Fruit fly (Drosophila melanogaster) S2 (cell line): ENCODE data around the gene CG43880.

Experiments
- CG8478 ChIP-seq: fragments of >200 bp; optimal IDR thresholded peaks from 2 replicates; lab custom pipeline; 2018
- CTCF ChIP-seq, 2 experiments: fragments of >200 bp; optimal IDR thresholded peaks; 2 replicates each; lab custom pipeline; 2018

DNA sequence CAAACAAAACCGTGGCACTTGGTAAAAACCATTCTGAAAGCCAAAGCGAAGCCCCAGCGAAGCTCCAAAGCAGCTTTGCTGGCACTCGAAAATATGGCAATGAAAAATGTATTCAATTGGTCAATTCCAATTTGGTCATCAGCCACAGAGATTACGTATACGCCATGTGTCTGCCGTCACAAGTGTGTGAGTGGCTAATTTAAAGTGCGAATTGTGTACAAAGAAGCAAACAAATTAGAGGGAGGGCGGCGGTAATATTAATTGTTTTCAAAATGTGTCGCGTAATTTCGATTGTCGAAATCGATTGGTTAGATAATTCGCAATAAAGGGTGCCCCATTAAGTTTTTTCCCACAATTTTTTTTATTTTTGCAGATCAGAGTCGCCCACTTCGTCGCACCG is 3.7 kb upstream of the CG43880 start:
- no peak for TF ChIP-seq CG8478
- no peak for TF ChIP-seq CTCF (optimal IDR thresholded peaks at IDR 0.05; lab: Kevin White, UChicago)
